Worm (Caenorhabditis elegans) whole organism, L4 larva: ENCODE data around the gene nhr-109.

ENCODE experiments used
- F49E8.2 ChIP-seq: sonication (generic microtip); optimal IDR thresholded peaks from 2 replicates; lab custom pipeline; 2016; ENCODE audit warnings: missing compliant biosample characterization, mild to moderate bottlenecking, missing genetic modification characterization, borderline replicate concordance
- T26A8.4 ChIP-seq: fragments of 200-800 bp; sonication (Bioruptor generic); IDR thresholded peaks from 2 replicates; pipeline ENCODE4 v1.3.6; 2022; ENCODE audit warnings: missing genetic modification characterization, missing compliant biosample characterization
- Y105C5A.15 ChIP-seq: fragments of 200-800 bp; sonication (Bioruptor generic); IDR thresholded peaks from 2 replicates; pipeline ENCODE4 v1.3.6; 2022; ENCODE audit warnings: missing genetic modification characterization, missing compliant biosample characterization
- Y48G9A.11 ChIP-seq: fragments of 200-800 bp; sonication (Bioruptor generic); IDR thresholded peaks from 2 replicates; pipeline ENCODE4 v1.3.6; 2022; ENCODE audit warnings: missing genetic modification reagents, missing genetic modification characterization, missing compliant biosample characterization
- Y75B8A.6 ChIP-seq: fragments of 200-800 bp; sonication (Bioruptor generic); IDR thresholded peaks from 2 replicates; pipeline ENCODE4 v1.3.6; 2022; ENCODE audit warnings: missing genetic modification reagents, missing genetic modification characterization, missing compliant biosample characterization
- ZK546.5 ChIP-seq, 2 experiments: sonication (generic microtip); optimal IDR thresholded peaks; 2 replicates each; lab custom pipeline; 2017; ENCODE audit warnings: missing biosample characterization in 2 of 2, missing genetic modification characterization in 2 of 2
- aha-1 ChIP-seq: fragments of 150-350 bp; peaks from one replicate; lab custom pipeline; 2014; ENCODE audit warnings: missing biosample characterization, missing genetic modification characterization
- arid-1 ChIP-seq: fragments of 200-800 bp; sonication (Bioruptor generic); conservative IDR thresholded peaks from 2 replicates; pipeline ENCODE4 v1.3.6; 2022; ENCODE audit warnings: missing genetic modification reagents, missing genetic modification characterization, missing compliant biosample characterization
- ceh-28 ChIP-seq: fragments of 150-350 bp; optimal IDR thresholded peaks from 2 replicates; lab custom pipeline; 2014; ENCODE audit warnings: missing biosample characterization, missing genetic modification reagents, missing genetic modification characterization
- ceh-32 ChIP-seq: sonication (generic microtip); optimal IDR thresholded peaks from 2 replicates; lab custom pipeline; 2016; ENCODE audit warnings: mild to moderate bottlenecking, missing genetic modification characterization, missing compliant biosample characterization; ENCODE audit not compliant: poor library complexity
- ceh-44 ChIP-seq: fragments of 200-800 bp; sonication (Bioruptor generic); IDR thresholded peaks from 2 replicates; pipeline ENCODE4 v1.3.6; 2022; ENCODE audit warnings: missing genetic modification reagents, missing genetic modification characterization, missing compliant biosample characterization
- ceh-62 ChIP-seq: sonication (generic microtip); optimal IDR thresholded peaks from 2 replicates; lab custom pipeline; 2017; ENCODE audit warnings: missing biosample characterization, missing genetic modification characterization
- cey-2 ChIP-seq: sonication (generic microtip); optimal IDR thresholded peaks from 3 replicates; lab custom pipeline; 2017; ENCODE audit warnings: missing genetic modification characterization, mild to moderate bottlenecking, missing compliant biosample characterization, antibody characterized with exemption, borderline replicate concordance; ENCODE audit not compliant: insufficient read depth
- daf-16 ChIP-seq, 3 experiments: sonication (generic microtip); optimal IDR thresholded peaks; 2 replicates each; lab custom pipeline; 2016 to 2017; ENCODE audit warnings: missing genetic modification characterization in 3 of 3, missing genetic modification reagents in 3 of 3, mild to moderate bottlenecking in 2 of 3, missing compliant biosample characterization in 2 of 3, missing biosample characterization in 1 of 3, moderate library complexity in 1 of 3
- daf-19 ChIP-seq: fragments of 200-800 bp; sonication (Bioruptor generic); conservative IDR thresholded peaks from 2 replicates; pipeline ENCODE4 v1.3.6; 2022; ENCODE audit warnings: missing genetic modification characterization, missing compliant biosample characterization
- dmd-6 ChIP-seq: fragments of 200-800 bp; sonication (Bioruptor generic); IDR thresholded peaks from 2 replicates; pipeline ENCODE4 v1.3.6; 2022; ENCODE audit warnings: missing genetic modification reagents, missing genetic modification characterization, missing compliant biosample characterization
- dpl-1 ChIP-seq: fragments of 150-350 bp; optimal IDR thresholded peaks from 2 replicates; lab custom pipeline; 2014; ENCODE audit warnings: missing biosample characterization, missing genetic modification reagents, missing genetic modification characterization
- dve-1 ChIP-seq: sonication (generic microtip); optimal IDR thresholded peaks from 2 replicates; lab custom pipeline; 2017; ENCODE audit warnings: antibody characterized with exemption, mild to moderate bottlenecking, missing genetic modification characterization, missing compliant biosample characterization; ENCODE audit not compliant: insufficient read depth
- egl-27 ChIP-seq: sonication (generic microtip); optimal IDR thresholded peaks from 3 replicates; lab custom pipeline; 2017; ENCODE audit warnings: missing biosample characterization, missing genetic modification reagents, missing genetic modification characterization
- egl-43 ChIP-seq: fragments of 200-800 bp; sonication (Bioruptor generic); IDR thresholded peaks from 2 replicates; pipeline ENCODE4 v1.3.6; 2022; ENCODE audit warnings: missing genetic modification reagents, missing genetic modification characterization, missing compliant biosample characterization
- fkh-10 ChIP-seq: fragments of 150-350 bp; optimal IDR thresholded peaks from 2 replicates; lab custom pipeline; 2014; ENCODE audit warnings: missing biosample characterization, missing genetic modification reagents, missing genetic modification characterization
- gei-8 ChIP-seq: fragments of 200-800 bp; sonication (Bioruptor generic); optimal IDR thresholded peaks from 2 replicates; lab custom pipeline; 2018; ENCODE audit warnings: mild to moderate bottlenecking, missing genetic modification characterization, missing compliant biosample characterization
- hif-1 ChIP-seq, 2 experiments: sonication (generic microtip); optimal IDR thresholded peaks; 2 replicates each; lab custom pipeline; 2016 to 2017; ENCODE audit warnings: missing compliant biosample characterization in 2 of 2, missing genetic modification characterization in 2 of 2, missing genetic modification reagents in 2 of 2, missing genotype in 2 of 2, mild to moderate bottlenecking in 1 of 2
- hlh-30 ChIP-seq: sonication (generic microtip); optimal IDR thresholded peaks from 2 replicates; lab custom pipeline; 2017; ENCODE audit warnings: antibody characterized with exemption, mild to moderate bottlenecking, missing genetic modification characterization, missing compliant biosample characterization; ENCODE audit not compliant: insufficient read depth
- lin-1 ChIP-seq: fragments of 200-800 bp; sonication (Bioruptor generic); IDR thresholded peaks from 2 replicates; pipeline ENCODE4 v1.3.6; 2022; ENCODE audit warnings: missing genetic modification reagents, missing genetic modification characterization, missing compliant biosample characterization
- lin-39 ChIP-seq: fragments of 150-350 bp; optimal IDR thresholded peaks from 2 replicates; lab custom pipeline; 2014; ENCODE audit warnings: missing biosample characterization, missing genetic modification reagents, missing genetic modification characterization
- lsy-2 ChIP-seq, 2 experiments: fragments of 150-350 bp in 1 of 2; sonication (generic microtip) in 1 of 2; optimal IDR thresholded peaks; 2 replicates each; lab custom pipeline; 2014 to 2017; ENCODE audit warnings: missing biosample characterization in 2 of 2, missing genetic modification characterization in 2 of 2
- mxl-2 ChIP-seq: fragments of 200-800 bp; sonication (Bioruptor generic); conservative IDR thresholded peaks from 2 replicates; pipeline ENCODE4 v1.3.6; 2022; ENCODE audit warnings: missing genetic modification reagents, missing genetic modification characterization, missing compliant biosample characterization
- nhr-28 ChIP-seq: fragments of 150-350 bp; optimal IDR thresholded peaks from 2 replicates; lab custom pipeline; 2014; ENCODE audit warnings: missing biosample characterization, missing genetic modification characterization
- nhr-42 ChIP-seq: fragments of 200-800 bp; sonication (Bioruptor generic); IDR thresholded peaks from 2 replicates; pipeline ENCODE4 v1.3.6; 2022; ENCODE audit warnings: missing genetic modification characterization, missing compliant biosample characterization
- nhr-48 ChIP-seq: sonication (generic microtip); optimal IDR thresholded peaks from 2 replicates; lab custom pipeline; 2016; ENCODE audit warnings: mild to moderate bottlenecking, missing genetic modification characterization, missing compliant biosample characterization
- pha-4 ChIP-seq, 2 experiments: fragments of 150-350 bp in 1 of 2; fragments of 200-800 bp in 1 of 2; sonication (Bioruptor generic) in 1 of 2; IDR thresholded peaks in 1 of 2; optimal IDR thresholded peaks in 1 of 2; 2 replicates each; pipeline versions ENCODE4 v1.3.6 to Lab custom; 2014 to 2022; ENCODE audit warnings: missing genetic modification characterization in 2 of 2, missing genetic modification reagents in 2 of 2, missing biosample characterization in 1 of 2, missing compliant biosample characterization in 1 of 2
- php-3 ChIP-seq: fragments of 200-800 bp; sonication (Bioruptor generic); IDR thresholded peaks from 2 replicates; pipeline ENCODE4 v1.3.6; 2022; ENCODE audit warnings: missing genetic modification reagents, missing genetic modification characterization, missing compliant biosample characterization
- skn-1 ChIP-seq: fragments of 150-350 bp; optimal IDR thresholded peaks from 2 replicates; lab custom pipeline; 2014; ENCODE audit warnings: missing biosample characterization, missing genetic modification characterization
- spr-3 ChIP-seq: fragments of 200-800 bp; sonication (Bioruptor generic); optimal IDR thresholded peaks from 2 replicates; lab custom pipeline; 2018; ENCODE audit warnings: mild to moderate bottlenecking, missing genetic modification characterization, missing compliant biosample characterization
- tra-1 ChIP-seq: fragments of 200-800 bp; sonication (Bioruptor generic); IDR thresholded peaks from 2 replicates; pipeline ENCODE4 v1.3.6; 2022; ENCODE audit warnings: missing genetic modification reagents, missing genetic modification characterization, missing compliant biosample characterization
- zip-11 ChIP-seq: fragments of 200-800 bp; sonication (Bioruptor generic); IDR thresholded peaks from 2 replicates; pipeline ENCODE4 v1.3.6; 2022; ENCODE audit warnings: missing genetic modification characterization, missing compliant biosample characterization

The nhr-109 gene

DNA sequence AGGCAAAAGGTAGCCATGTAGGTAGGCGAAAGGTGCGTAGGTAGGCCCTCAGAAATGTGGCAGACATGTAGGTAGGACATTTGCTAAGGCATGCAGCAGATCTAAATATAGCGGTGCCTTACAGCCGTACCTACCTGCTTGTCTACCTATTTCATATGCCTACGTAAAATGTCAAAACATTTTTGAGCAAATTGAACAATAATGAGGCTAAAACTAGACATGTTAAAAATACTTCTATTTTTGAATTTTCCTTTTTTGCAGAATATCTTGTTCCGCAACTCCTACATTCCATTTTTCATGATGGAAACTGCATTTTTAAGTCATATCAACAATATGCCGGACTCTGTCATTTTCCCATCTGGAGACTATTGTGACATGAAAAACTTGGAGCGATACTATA lies 1.1 kb downstream of the nhr-109 start:
- TF ChIP-seq Y105C5A.15 (GFP tag; lab: Robert Waterston, UW) (no peak), fkh-10 (GFP tag; lab: Kevin White, UChicago) (no peak), aha-1 (tag; lab: Kevin White, UChicago) (peak; percentile 98), egl-43 (GFP tag; lab: Robert Waterston, UW) (no peak)

- TF ChIP-seq gei-8 (no peak), ZK546.5 (tag; optimal IDR thresholded peaks at IDR 0.05; lab: Kevin White, UChicago) (no peak), ceh-32 (tag; lab: Kevin White, UChicago) (no peak), egl-27 (no peak), ceh-28 (tag; lab: Kevin White, UChicago) (no peak), T26A8.4 (GFP tag; lab: Robert Waterston, UW) (no peak), nhr-48 (tag; lab: Kevin White, UChicago) (no peak), php-3 (GFP tag; lab: Robert Waterston, UW) (no peak), nhr-28 (peak; percentile 66), arid-1 (GFP tag; lab: Robert Waterston, UW) (no peak), dmd-6 (GFP tag; lab: Robert Waterston, UW) (no peak), ceh-44 (no peak), cey-2 (tag; lab: Kevin White, UChicago) (no peak), dve-1 (tag; lab: Kevin White, UChicago) (peak; percentile 21), skn-1 (tag; lab: Kevin White, UChicago) (no peak), daf-16 (GFP tag; optimal IDR thresholded peaks at IDR 0.05; lab: Kevin White, UChicago) (no peak), daf-16 (tag; optimal IDR thresholded peaks at IDR 0.05; lab: Kevin White, UChicago) (peak; percentile 38)
Measured at ce11 chrII:4435134-4435533, 2.0 kb downstream of the nhr-109 start, which contains the start of gene nhr-273. Gene nhr-273 (plus strand): TSS chrII:4435300.

DNA sequence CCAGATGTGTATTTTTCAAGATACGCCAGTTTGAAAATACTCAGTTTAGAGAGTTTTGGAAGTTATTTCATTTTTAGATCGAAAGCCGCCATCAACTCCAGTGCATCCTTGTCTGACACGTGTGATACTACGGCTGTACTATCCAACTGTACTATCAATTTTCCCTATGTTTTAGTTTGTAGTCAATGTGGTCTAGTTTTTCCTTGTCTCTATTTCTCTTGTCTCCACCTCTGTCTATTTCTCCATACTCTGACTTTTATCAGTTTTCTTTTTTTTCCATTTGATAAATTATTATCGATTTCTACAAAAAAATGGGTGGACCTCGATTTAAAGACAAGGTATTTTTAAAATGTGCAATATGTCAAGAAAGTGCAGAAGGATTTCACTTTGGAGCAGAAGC lies 5.4 kb downstream of the nhr-109 start, which contains the start of gene nhr-16:
TSS of gene nhr-16 (plus strand) at position 205 of the 400 bp plus-strand sequence.
- TF ChIP-seq lin-1 (GFP tag; lab: Robert Waterston, UW) = no peak
- TF ChIP-seq lin-39 (tag; lab: Kevin White, UChicago) = no peak
- TF ChIP-seq nhr-28 = peak; percentile 94
- no peak for TF ChIP-seq daf-19 (GFP tag; lab: Robert Waterston, UW)
- no peak for TF ChIP-seq ceh-62 (tag; lab: Kevin White, UChicago)
- no peak for TF ChIP-seq ZK546.5 (tag; optimal IDR thresholded peaks at IDR 0.05; lab: Kevin White, UChicago)
- TF ChIP-seq, all 104 proteins: peak for 1

- TF ChIP-seq hif-1 (tag; optimal IDR thresholded peaks at IDR 0.05; lab: Kevin White, UChicago) (no peak), lin-39 (tag; lab: Kevin White, UChicago) (no peak), lsy-2 (tag; optimal IDR thresholded peaks at IDR 0.05; lab: Kevin White, UChicago) (no peak), spr-3 (GFP tag; lab: Kevin White, UChicago) (no peak), egl-43 (GFP tag; lab: Robert Waterston, UW) (no peak), mxl-2 (GFP tag; lab: Robert Waterston, UW) (no peak), Y48G9A.11 (GFP tag; lab: Robert Waterston, UW) (no peak), aha-1 (tag; lab: Kevin White, UChicago) (no peak), dpl-1 (GFP tag; lab: Kevin White, UChicago) (no peak), pha-4 (GFP tag; IDR thresholded peaks at IDR 0.05; lab: Robert Waterston, UW) (no peak), pha-4 (tag; optimal IDR thresholded peaks at IDR 0.05; lab: Kevin White, UChicago) (no peak), nhr-48 (tag; lab: Kevin White, UChicago) (no peak), tra-1 (GFP tag; lab: Robert Waterston, UW) (no peak), nhr-42 (GFP tag; lab: Robert Waterston, UW) (no peak), hlh-30 (no peak), zip-11 (no peak), ceh-32 (tag; lab: Kevin White, UChicago) (no peak), Y75B8A.6 (GFP tag; lab: Robert Waterston, UW) (no peak), F49E8.2 (tag; lab: Kevin White, UChicago) (no peak)
Measured at ce11 chrII:4441278-4441677, 8.1 kb downstream of the nhr-109 start.
